Fruit fly (Drosophila melanogaster): Measurements from ENCODE around the gene CG13310.

dm6 chr3L:8770616-8771229, 29.6 kb downstream of the CG13310 start:
- TF ChIP-seq lola (GFP tag; optimal IDR thresholded peaks at IDR 0.05), result no peak
- TF ChIP-seq pan (optimal IDR thresholded peaks at IDR 0.05), result no peak
- no peak for TF ChIP-seq Rel (GFP tag; optimal IDR thresholded peaks at IDR 0.05)
- TF ChIP-seq Rel (tag; optimal IDR thresholded peaks at IDR 0.05), result no peak
- no peak for TF ChIP-seq Hr83 (GFP tag; optimal IDR thresholded peaks at IDR 0.05; ENCODE audit: poor library complexity, severe bottlenecking)
- TF ChIP-seq tai (GFP tag; optimal IDR thresholded peaks at IDR 0.05), result no peak
- no peak for TF ChIP-seq h (GFP tag; optimal IDR thresholded peaks at IDR 0.05)
- TF ChIP-seq psq (GFP tag; optimal IDR thresholded peaks at IDR 0.05), result no peak
- TF ChIP-seq Jra (GFP tag; optimal IDR thresholded peaks at IDR 0.05), result no peak
- no peak for TF ChIP-seq Dif (GFP tag; optimal IDR thresholded peaks at IDR 0.05; ENCODE audit: partially characterized antibody)
- no peak for TF ChIP-seq ey (GFP tag; optimal IDR thresholded peaks at IDR 0.05)
